Fruit fly (Drosophila melanogaster): ENCODE measurements around the gene Ddrgk1.

Gene Ddrgk1

dm6 chr3R:21245846-21246245, 31.0 kb downstream of the Ddrgk1 start:
- TF ChIP-seq Hey (tag; optimal IDR thresholded peaks at IDR 0.05), result peak; percentile 48
- TF ChIP-seq CG6854 (GFP tag; optimal IDR thresholded peaks at IDR 0.05), result no peak
- TF ChIP-seq vnd (GFP tag; IDR thresholded peaks at IDR 0.05; ENCODE audit: partially characterized antibody), result 0 out of 3 replicates have a peak, but pooled peaks have one; percentile 17
- peak; percentile 96 for TF ChIP-seq exex (tag; optimal IDR thresholded peaks at IDR 0.05)
- peak; percentile 22 for TF ChIP-seq Vsx1 (GFP tag; optimal IDR thresholded peaks at IDR 0.05)

dm6 chr3R:21246492-21247061, 31.7 kb downstream of the Ddrgk1 start, which contains the start of gene ETHR:
Gene ETHR (plus strand): TSS chr3R:21247011.
- no peak for TF ChIP-seq Nf-YB (GFP tag; optimal IDR thresholded peaks at IDR 0.05)
- TF ChIP-seq H15 (GFP tag; IDR thresholded peaks at IDR 0.05), result no peak
- TF ChIP-seq ttk (GFP tag; IDR thresholded peaks at IDR 0.05), result no peak
- TF ChIP-seq CG4707 (GFP tag; optimal IDR thresholded peaks at IDR 0.05), result no peak
- TF ChIP-seq CG9876 (GFP tag; optimal IDR thresholded peaks at IDR 0.05), result no peak
- peak; percentile 95 for TF ChIP-seq CG13894 (tag; optimal IDR thresholded peaks at IDR 0.05)
- no peak for TF ChIP-seq CG17912 (GFP tag; optimal IDR thresholded peaks at IDR 0.05)
- TF ChIP-seq CG12769 (tag; optimal IDR thresholded peaks at IDR 0.05), result peak; percentile 91
- no peak for TF ChIP-seq ara (GFP tag; IDR thresholded peaks at IDR 0.05)
- TF ChIP-seq CG32772 (GFP tag; IDR thresholded peaks at IDR 0.05), result no peak
- TF ChIP-seq pros (GFP tag; optimal IDR thresholded peaks at IDR 0.05), result no peak
- TF ChIP-seq shn (GFP tag; optimal IDR thresholded peaks at IDR 0.05), result no peak
- no peak for TF ChIP-seq CG7786 (GFP tag; optimal IDR thresholded peaks at IDR 0.05)
- TF ChIP-seq tll (GFP tag; optimal IDR thresholded peaks at IDR 0.05), result no peak
- 0 out of 3 replicates have a peak, but pooled peaks have one; percentile 17 for TF ChIP-seq z (GFP tag; IDR thresholded peaks at IDR 0.05)
- TF ChIP-seq H2.0 (GFP tag; IDR thresholded peaks at IDR 0.05), result 0 out of 2 replicates have a peak, but pooled peaks have one; percentile 16
- peak; percentile 19 for TF ChIP-seq pzg (GFP tag; optimal IDR thresholded peaks at IDR 0.05)
- no peak for TF ChIP-seq Sin3A (optimal IDR thresholded peaks at IDR 0.05)
- TF ChIP-seq dan (GFP tag; IDR thresholded peaks at IDR 0.05), result no peak
- 0 out of 3 replicates have a peak, but pooled peaks have one; percentile 1 for TF ChIP-seq Aef1 (GFP tag; IDR thresholded peaks at IDR 0.05)
- TF ChIP-seq Hr39 (optimal IDR thresholded peaks at IDR 0.05), result no peak
- peak; percentile 80 for TF ChIP-seq exex (tag; optimal IDR thresholded peaks at IDR 0.05)
- no peak for TF ChIP-seq twi (tag; optimal IDR thresholded peaks at IDR 0.05)
- TF ChIP-seq CG7928 (GFP tag; optimal IDR thresholded peaks at IDR 0.05), result no peak
- no peak for TF ChIP-seq h (optimal IDR thresholded peaks at IDR 0.05)
- peak; percentile 45; the same call in 1 of the 2 replicates for TF ChIP-seq CG13287 (GFP tag; IDR thresholded peaks at IDR 0.05; ENCODE audit: partially characterized antibody)
- no peak for TF ChIP-seq NC2β (GFP tag; optimal IDR thresholded peaks at IDR 0.05)
- TF ChIP-seq dimm (GFP tag; IDR thresholded peaks at IDR 0.05), result no peak
- no peak for TF ChIP-seq inv (GFP tag; IDR thresholded peaks at IDR 0.05; ENCODE audit: partially characterized antibody)
- no peak for TF ChIP-seq CG6791 (GFP tag; IDR thresholded peaks at IDR 0.05; ENCODE audit: partially characterized antibody)
- peak; percentile 35 for TF ChIP-seq her (GFP tag; optimal IDR thresholded peaks at IDR 0.05)
- TF ChIP-seq CG4424 (GFP tag; optimal IDR thresholded peaks at IDR 0.05), result peak; percentile 51
- TF ChIP-seq CG7839 (tag; optimal IDR thresholded peaks at IDR 0.05), result peak; percentile 41
- TF ChIP-seq peb (GFP tag; IDR thresholded peaks at IDR 0.05), result no peak
- TF ChIP-seq CG2678 (tag; optimal IDR thresholded peaks at IDR 0.05), result peak; percentile 73
- peak; percentile 39 for TF ChIP-seq CG18619 (GFP tag; optimal IDR thresholded peaks at IDR 0.05)
- TF ChIP-seq PHDP (tag; optimal IDR thresholded peaks at IDR 0.05), result peak; percentile 72
- no peak for TF ChIP-seq CG16779 (GFP tag; IDR thresholded peaks at IDR 0.05)
- no peak for TF ChIP-seq zen (tag; optimal IDR thresholded peaks at IDR 0.05)
- peak; percentile 69 for TF ChIP-seq Rfx (GFP tag; IDR thresholded peaks at IDR 0.05)
- TF ChIP-seq usp (GFP tag; optimal IDR thresholded peaks at IDR 0.05), result no peak
- no peak for TF ChIP-seq CG30431 (GFP tag; optimal IDR thresholded peaks at IDR 0.05)
- no peak for TF ChIP-seq insv (GFP tag; optimal IDR thresholded peaks at IDR 0.05)
- no peak for TF ChIP-seq fd64A (GFP tag; optimal IDR thresholded peaks at IDR 0.05)
- TF ChIP-seq CG2199 (GFP tag; IDR thresholded peaks at IDR 0.05), result no peak
